Worm (Caenorhabditis elegans): ENCODE data around the gene F42G4.7.
"Not testable (repeated sequence)": the region's sequence is repeated elsewhere in the genome, so short reads cannot be mapped to it uniquely, and the experiment has no call there.

The F42G4.7 gene

DNA sequence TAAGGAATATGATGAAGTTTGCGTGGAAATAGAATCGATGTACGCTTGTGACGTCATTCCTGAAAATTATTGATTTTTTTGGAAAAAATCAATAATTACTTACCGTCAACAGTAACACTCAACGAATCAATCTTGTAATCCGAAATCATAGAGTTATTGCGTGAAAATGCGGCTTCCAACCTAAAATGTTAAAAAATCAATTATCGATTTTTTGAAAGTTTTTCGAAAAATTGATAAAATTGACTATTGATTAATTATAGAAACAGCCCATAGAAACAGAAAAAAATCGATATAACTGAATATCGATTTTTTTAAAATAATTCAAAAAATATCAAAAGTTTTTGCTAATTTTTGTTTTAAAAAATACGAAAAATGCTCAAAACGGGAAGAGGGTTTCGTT, at the start of gene F42G4.7:
F42G4.7 (minus strand) TSS at position 185 of the 400 bp plus-strand sequence.
- not testable (repeated sequence) for TF ChIP-seq him-1, W03F9.2, dao-5 (tag; optimal IDR thresholded peaks at IDR 0.05)

DNA sequence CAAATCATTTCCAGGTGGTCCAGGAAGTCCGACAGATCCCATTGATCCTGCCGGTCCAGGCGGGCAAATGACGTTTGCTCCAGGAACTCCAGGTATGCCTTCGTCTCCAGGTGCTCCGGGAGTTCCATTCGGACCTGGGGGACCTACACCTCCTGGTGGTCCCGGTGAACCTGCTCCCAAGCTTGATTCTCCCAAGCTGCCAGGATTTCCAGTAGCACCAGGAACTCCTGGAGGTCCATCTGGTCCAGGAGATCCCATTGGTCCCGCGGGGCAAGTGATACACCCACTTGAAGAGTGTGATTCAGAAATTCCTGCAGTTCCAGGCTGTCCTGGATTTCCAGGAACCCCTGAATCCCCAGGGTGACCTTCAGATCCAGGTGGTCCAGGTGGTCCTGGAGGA, 49.3 kb upstream of the F42G4.7 start:
- TF ChIP-seq dao-5 (tag; optimal IDR thresholded peaks at IDR 0.05) (no peak), W03F9.2 (tag; optimal IDR thresholded peaks at IDR 0.05) (no peak), him-1 (tag; optimal IDR thresholded peaks at IDR 0.05) (no peak)

DNA sequence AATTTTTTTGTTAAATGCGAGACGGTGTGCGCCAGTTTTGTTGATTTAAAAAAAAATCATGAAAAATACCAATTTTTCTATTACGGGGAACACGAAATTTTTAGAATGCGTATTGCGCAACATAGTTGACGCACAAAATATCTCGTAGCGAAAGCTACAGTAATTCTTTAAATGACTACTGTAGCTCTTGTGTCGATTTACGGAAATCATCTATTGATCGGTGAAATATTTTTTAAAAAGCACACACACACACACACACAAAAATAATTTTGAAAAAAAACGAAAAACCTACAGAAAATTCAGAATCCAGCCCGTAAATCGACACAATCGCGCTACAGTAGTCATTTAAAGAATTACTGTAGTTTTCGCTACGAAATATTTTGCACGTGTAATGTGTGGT, 44.8 kb upstream of the F42G4.7 start:
- TF ChIP-seq him-1 (tag; optimal IDR thresholded peaks at IDR 0.05) (no peak), dao-5 (tag; optimal IDR thresholded peaks at IDR 0.05) (no peak), W03F9.2 (tag; optimal IDR thresholded peaks at IDR 0.05) (no peak)

ce11 chrII:13091123-13091522, 44.0 kb upstream of the F42G4.7 start, which contains the start of gene Y81G3A.4:
Y81G3A.4 (plus strand) TSS chrII:13091423.
- TF ChIP-seq him-1 (tag; optimal IDR thresholded peaks at IDR 0.05) (no peak), W03F9.2 (tag; optimal IDR thresholded peaks at IDR 0.05) (no peak), dao-5 (tag; optimal IDR thresholded peaks at IDR 0.05) (no peak)

DNA sequence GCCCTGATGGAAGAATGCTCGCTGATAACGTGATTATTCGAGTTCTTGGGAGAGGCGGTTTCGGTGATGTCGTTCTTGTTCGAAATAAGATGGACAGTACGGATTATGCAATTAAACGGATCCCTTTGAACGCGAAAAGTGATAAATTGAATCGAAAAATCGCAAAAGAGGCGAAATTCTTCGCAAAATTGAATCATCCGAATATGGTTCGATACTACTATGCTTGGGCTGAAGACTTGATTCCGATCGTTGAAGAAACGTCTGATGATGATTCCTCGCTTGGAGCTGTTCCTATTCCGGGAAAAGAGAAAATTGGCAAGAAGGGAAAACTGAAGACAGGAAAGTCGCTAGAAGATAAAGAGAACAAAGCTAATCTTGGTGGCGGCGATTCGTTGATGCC, 38.9 kb upstream of the F42G4.7 start:
- TF ChIP-seq him-1 (tag; optimal IDR thresholded peaks at IDR 0.05) (no peak), dao-5 (tag; optimal IDR thresholded peaks at IDR 0.05) (no peak), W03F9.2 (tag; optimal IDR thresholded peaks at IDR 0.05) (no peak)

- no peak for TF ChIP-seq W03F9.2 (tag; optimal IDR thresholded peaks at IDR 0.05)
- TF ChIP-seq dao-5 (tag; optimal IDR thresholded peaks at IDR 0.05), result no peak
- no peak for TF ChIP-seq him-1 (tag; optimal IDR thresholded peaks at IDR 0.05)
Observed at ce11 chrII:13083752-13084214, 36.7 kb upstream of the F42G4.7 start, which contains the start of the genes Y81G3A.1 and gcn-2. Y81G3A.1 (minus strand) TSS chrII:13083926. gcn-2 (plus strand) TSS chrII:13084164.

DNA sequence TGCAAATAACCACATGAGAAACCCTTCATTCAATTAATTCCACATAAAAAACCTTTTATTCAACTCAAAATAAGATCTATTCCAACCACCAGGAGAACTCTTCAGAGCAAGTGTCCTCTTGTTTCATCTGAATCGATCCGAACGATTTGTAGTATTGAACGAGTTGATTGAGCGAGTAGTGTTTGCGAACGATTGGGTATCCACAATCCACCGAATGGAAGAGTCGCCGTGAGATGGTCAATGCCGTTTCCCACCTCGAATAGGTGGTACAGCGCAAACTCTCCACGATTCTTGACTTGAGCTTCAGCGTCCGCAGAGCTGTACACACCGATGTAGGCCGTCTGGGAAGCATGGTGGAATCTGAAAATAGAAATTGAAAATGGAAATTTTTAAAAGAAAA, 35.3 kb upstream of the F42G4.7 start, which contains the start of gene Y81G3A.6:
Y81G3A.6 (minus strand) TSS at position 101 of the 400 bp plus-strand sequence.
- TF ChIP-seq W03F9.2, him-1, dao-5 (tag; optimal IDR thresholded peaks at IDR 0.05): not testable (repeated sequence)

DNA sequence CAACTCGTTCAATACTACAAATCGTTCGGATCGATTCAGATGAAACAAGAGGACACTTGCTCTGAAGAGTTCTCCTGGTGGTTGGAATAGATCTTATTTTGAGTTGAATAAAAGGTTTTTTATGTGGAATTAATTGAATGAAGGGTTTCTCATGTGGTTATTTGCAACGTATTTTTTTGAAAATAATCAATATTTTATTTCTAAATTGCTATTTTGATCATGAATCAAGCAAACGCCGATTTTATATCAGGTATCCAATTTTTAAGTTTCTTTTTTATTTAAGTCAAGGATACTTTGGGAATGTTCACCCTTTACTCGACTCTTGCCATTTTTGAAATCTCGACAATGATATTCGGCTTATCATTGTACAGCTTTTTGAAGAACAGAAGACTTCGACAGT, 33.5 kb upstream of the F42G4.7 start, which contains the start of gene Y81G3A.2:
Y81G3A.2 (plus strand) TSS at position 301 of the 400 bp plus-strand sequence.
- not testable (repeated sequence) for TF ChIP-seq dao-5, W03F9.2, him-1 (tag; optimal IDR thresholded peaks at IDR 0.05)

ce11 chrII:13078848-13079428, 31.8 kb upstream of the F42G4.7 start, which contains the start of gene F42G4.6:
F42G4.6 (plus strand) TSS chrII:13079378.
- TF ChIP-seq dao-5 (tag; optimal IDR thresholded peaks at IDR 0.05), result no peak
- no peak for TF ChIP-seq W03F9.2 (tag; optimal IDR thresholded peaks at IDR 0.05)
- no peak for TF ChIP-seq him-1 (tag; optimal IDR thresholded peaks at IDR 0.05)

- no peak for TF ChIP-seq dao-5 (tag; optimal IDR thresholded peaks at IDR 0.05)
- TF ChIP-seq W03F9.2 (tag; optimal IDR thresholded peaks at IDR 0.05), result no peak
- no peak for TF ChIP-seq him-1 (tag; optimal IDR thresholded peaks at IDR 0.05)
Observed at ce11 chrII:13077746-13078145, 30.7 kb upstream of the F42G4.7 start.

ce11 chrII:13076301-13076916, 29.3 kb upstream of the F42G4.7 start:
- TF ChIP-seq him-1 (tag; optimal IDR thresholded peaks at IDR 0.05) (no peak), dao-5 (tag; optimal IDR thresholded peaks at IDR 0.05) (no peak), W03F9.2 (tag; optimal IDR thresholded peaks at IDR 0.05) (no peak)

DNA sequence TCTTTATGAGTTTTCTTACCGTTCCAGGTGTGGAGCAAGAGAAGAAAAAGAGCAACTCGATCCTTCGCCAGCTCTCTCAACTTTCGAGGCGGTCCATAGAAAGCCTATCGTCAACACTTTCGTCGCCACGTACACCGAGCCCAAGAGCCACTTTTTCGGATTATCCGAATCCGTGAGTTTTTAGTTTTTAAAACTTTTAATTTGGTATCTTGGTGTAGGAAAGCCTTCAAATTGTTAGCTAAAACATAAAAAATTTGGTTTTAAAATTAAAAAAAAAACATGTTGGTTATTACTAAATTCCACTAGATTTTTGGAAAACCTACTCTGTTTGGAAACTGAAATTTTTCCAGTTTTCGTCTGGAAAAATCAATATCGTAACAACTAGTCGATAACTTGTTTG, 26.7 kb upstream of the F42G4.7 start:
- TF ChIP-seq him-1 (tag; optimal IDR thresholded peaks at IDR 0.05), result no peak
- no peak for TF ChIP-seq W03F9.2 (tag; optimal IDR thresholded peaks at IDR 0.05)
- no peak for TF ChIP-seq dao-5 (tag; optimal IDR thresholded peaks at IDR 0.05)

ce11 chrII:13073102-13073501, 26.0 kb upstream of the F42G4.7 start, which contains the start of gene F42G4.5:
F42G4.5 (plus strand) TSS chrII:13073480.
- TF ChIP-seq W03F9.2 (tag; optimal IDR thresholded peaks at IDR 0.05), result no peak
- TF ChIP-seq dao-5 (tag; optimal IDR thresholded peaks at IDR 0.05), result no peak
- TF ChIP-seq him-1 (tag; optimal IDR thresholded peaks at IDR 0.05), result no peak

- TF ChIP-seq him-1 (tag; optimal IDR thresholded peaks at IDR 0.05) (no peak), W03F9.2 (tag; optimal IDR thresholded peaks at IDR 0.05) (no peak), dao-5 (tag; optimal IDR thresholded peaks at IDR 0.05) (no peak)
Observed at ce11 chrII:13066777-13067290, 19.7 kb upstream of the F42G4.7 start.

Data from whole organism, L4/young adult.